Worm (Caenorhabditis elegans) whole organism, mixed stage, embryonic: ENCODE results near the gene nspd-4.

ENCODE experiments used
- drap-1 ChIP-seq: fragments of 200-800 bp; sonication (Bioruptor generic); optimal IDR thresholded peaks from 3 replicates; lab custom pipeline; 2018; ENCODE audit warnings: mild to moderate bottlenecking, missing genetic modification characterization, missing compliant biosample characterization
- lin-13 ChIP-seq: fragments of 150-350 bp; optimal IDR thresholded peaks from 2 replicates; lab custom pipeline; 2014; ENCODE audit warnings: missing biosample characterization, missing genetic modification characterization
- lsy-2 ChIP-seq: fragments of 150-350 bp; optimal IDR thresholded peaks from 2 replicates; lab custom pipeline; 2014; ENCODE audit warnings: missing biosample characterization, missing genetic modification characterization
- mab-5 ChIP-seq: fragments of 150-350 bp; optimal IDR thresholded peaks from 2 replicates; lab custom pipeline; 2014; ENCODE audit warnings: missing biosample characterization, missing genetic modification characterization
- mls-2 ChIP-seq: sonication (generic microtip); optimal IDR thresholded peaks from 2 replicates; lab custom pipeline; 2016; ENCODE audit warnings: mild to moderate bottlenecking, missing genetic modification characterization, moderate library complexity, missing compliant biosample characterization
- nhr-12 ChIP-seq: fragments of 150-350 bp; optimal IDR thresholded peaks from 2 replicates; lab custom pipeline; 2014; ENCODE audit warnings: missing biosample characterization, missing genetic modification characterization
- nhr-237 ChIP-seq: fragments of 150-350 bp; optimal IDR thresholded peaks from 2 replicates; lab custom pipeline; 2014; ENCODE audit warnings: missing biosample characterization, missing genetic modification characterization
- nhr-28 ChIP-seq: fragments of 150-350 bp; optimal IDR thresholded peaks from 2 replicates; lab custom pipeline; 2014; ENCODE audit warnings: missing biosample characterization, missing genetic modification characterization
- nhr-76 ChIP-seq: sonication (generic microtip); optimal IDR thresholded peaks from 2 replicates; lab custom pipeline; 2017; ENCODE audit warnings: missing biosample characterization, missing genetic modification characterization
- snpc-4 ChIP-seq: fragments of 150-350 bp; optimal IDR thresholded peaks from 2 replicates; lab custom pipeline; 2014; ENCODE audit warnings: missing biosample characterization, missing genetic modification characterization
- unc-39 ChIP-seq: fragments of 150-350 bp; optimal IDR thresholded peaks from 2 replicates; lab custom pipeline; 2014; ENCODE audit warnings: missing biosample characterization, missing genetic modification characterization
- unc-62 ChIP-seq: fragments of 150-350 bp; optimal IDR thresholded peaks from 2 replicates; lab custom pipeline; 2014; ENCODE audit warnings: missing biosample characterization, missing genetic modification reagents, missing genetic modification characterization
- ztf-11 ChIP-seq: fragments of 150-350 bp; optimal IDR thresholded peaks from 2 replicates; lab custom pipeline; 2014; ENCODE audit warnings: missing biosample characterization, missing genetic modification characterization

- TF ChIP-seq nhr-12 (tag; lab: Kevin White, UChicago) (no peak), lsy-2 (no peak), mab-5 (no peak), nhr-237 (no peak), unc-39 (tag; lab: Kevin White, UChicago) (no peak), lin-13 (tag; lab: Kevin White, UChicago) (no peak), snpc-4 (tag; lab: Kevin White, UChicago) (no peak), unc-62 (GFP tag; lab: Kevin White, UChicago) (no peak), nhr-76 (tag; lab: Kevin White, UChicago) (no peak), nhr-28 (no peak), ztf-11 (tag; lab: Kevin White, UChicago) (no peak), mls-2 (tag; lab: Kevin White, UChicago) (no peak), drap-1 (no peak)
Measured at ce11 chrII:4797071-4797470, 45.3 kb upstream of the nspd-4 start, which contains the start of gene C33F10.14.
